Fruit fly (Drosophila melanogaster) whole organism, embryonic: Measurements from ENCODE around the gene hgo.

Source experiments
- Aef1 ChIP-seq: fragments of 200-800 bp; sonication (Bioruptor generic); IDR thresholded peaks from 3 replicates; pipeline ENCODE4 v1.3.6; 2022; ENCODE audit warnings: missing biosample characterization, missing genetic modification characterization
- CG12155 ChIP-seq: fragments of 200-800 bp; sonication (Bioruptor generic); optimal IDR thresholded peaks from 3 replicates; lab custom pipeline; 2016; ENCODE audit warnings: missing biosample characterization, missing genetic modification characterization
- CG12391 ChIP-seq: fragments of 200-800 bp; sonication (Bioruptor generic); optimal IDR thresholded peaks from 3 replicates; lab custom pipeline; 2018; ENCODE audit warnings: missing biosample characterization, mild to moderate bottlenecking, missing genetic modification characterization, moderate library complexity
- CG13424 ChIP-seq: fragments of 200-800 bp; sonication (Bioruptor generic); optimal IDR thresholded peaks from 2 replicates; lab custom pipeline; 2019; ENCODE audit warnings: missing biosample characterization, mild to moderate bottlenecking, missing genetic modification characterization, moderate library complexity
- CG1603 ChIP-seq: fragments of 200-800 bp; sonication (Bioruptor generic); optimal IDR thresholded peaks from 2 replicates; lab custom pipeline; 2019; ENCODE audit warnings: missing biosample characterization, mild to moderate bottlenecking, missing genetic modification characterization, moderate library complexity
- CG16813 ChIP-seq: fragments of 200-800 bp; sonication (Bioruptor generic); IDR thresholded peaks from 3 replicates; pipeline ENCODE4 v1.3.6; 2022; ENCODE audit warnings: missing biosample characterization, missing genetic modification characterization; ENCODE audit not compliant: partially characterized antibody
- CG18476 ChIP-seq: fragments of 200-800 bp; sonication (Bioruptor generic); optimal IDR thresholded peaks from 2 replicates; lab custom pipeline; 2016; ENCODE audit warnings: missing biosample characterization, mild to moderate bottlenecking, missing genetic modification characterization
- CG18619 ChIP-seq: fragments of 200-800 bp; sonication (Bioruptor generic); optimal IDR thresholded peaks from 3 replicates; lab custom pipeline; 2017; ENCODE audit warnings: missing biosample characterization, mild to moderate bottlenecking, missing genetic modification characterization
- CG2116 ChIP-seq: fragments of 200-800 bp; sonication (Bioruptor generic); optimal IDR thresholded peaks from 3 replicates; lab custom pipeline; 2018; ENCODE audit warnings: missing biosample characterization, mild to moderate bottlenecking, missing genetic modification characterization
- CG34224 ChIP-seq: fragments of 200-800 bp; sonication (Bioruptor generic); IDR thresholded peaks from 3 replicates; pipeline ENCODE4 v1.3.6; 2022; ENCODE audit warnings: missing biosample characterization, missing genetic modification characterization; ENCODE audit not compliant: partially characterized antibody
- CG4360 ChIP-seq: fragments of 200-800 bp; sonication (Bioruptor generic); IDR thresholded peaks from 2 replicates; pipeline ENCODE4 v1.3.6; 2022; ENCODE audit warnings: missing biosample characterization, missing genetic modification characterization
- CG4617 ChIP-seq: fragments of 200-800 bp; sonication (Bioruptor generic); optimal IDR thresholded peaks from 3 replicates; lab custom pipeline; 2016; ENCODE audit warnings: missing biosample characterization, missing genetic modification characterization, borderline replicate concordance
- CG4854 ChIP-seq: fragments of 200-800 bp; sonication (Bioruptor generic); optimal IDR thresholded peaks from 2 replicates; lab custom pipeline; 2016; ENCODE audit warnings: missing biosample characterization, missing genetic modification characterization, inconsistent platforms
- CG7372 ChIP-seq: fragments of 200-800 bp; sonication (Bioruptor generic); IDR thresholded peaks from 2 replicates; pipeline ENCODE4 v1.3.6; 2022; ENCODE audit warnings: missing biosample characterization, missing genetic modification characterization
- CG7928 ChIP-seq: fragments of 200-800 bp; sonication (Bioruptor generic); optimal IDR thresholded peaks from 2 replicates; lab custom pipeline; 2017; ENCODE audit warnings: missing biosample characterization, mild to moderate bottlenecking, missing genetic modification characterization
- CG9932 ChIP-seq: fragments of 200-800 bp; sonication (Bioruptor generic); IDR thresholded peaks from 2 replicates; pipeline ENCODE4 v1.3.6; 2022; ENCODE audit warnings: missing biosample characterization, missing genetic modification characterization
- CoRest ChIP-seq: fragments of 200-800 bp; sonication (Bioruptor generic); optimal IDR thresholded peaks from 3 replicates; lab custom pipeline; 2018; ENCODE audit warnings: missing biosample characterization, mild to moderate bottlenecking, missing genetic modification characterization, moderate library complexity
- Dfd ChIP-seq, 2 experiments: fragments of >200 bp; optimal IDR thresholded peaks; 2 replicates each; lab custom pipeline; 2017; ENCODE audit warnings: missing biosample characterization in 2 of 2, missing genetic modification characterization in 2 of 2
- Dll ChIP-seq: fragments of 200-800 bp; sonication (Bioruptor generic); IDR thresholded peaks from 4 replicates; pipeline ENCODE4 v1.3.6; 2022; ENCODE audit warnings: missing biosample characterization, missing genetic modification characterization; ENCODE audit not compliant: partially characterized antibody
- Doc3 ChIP-seq: fragments of 200-800 bp; sonication (Bioruptor generic); IDR thresholded peaks from 3 replicates; pipeline ENCODE4 v1.3.6; 2022; ENCODE audit warnings: missing biosample characterization, missing genetic modification characterization; ENCODE audit not compliant: partially characterized antibody
- Gug ChIP-seq: fragments of 200-800 bp; sonication (Bioruptor generic); IDR thresholded peaks from 4 replicates; pipeline ENCODE4 v1.3.6; 2022; ENCODE audit warnings: missing biosample characterization, missing genetic modification characterization
- HHEX ChIP-seq: fragments of 200-800 bp; sonication (Bioruptor generic); optimal IDR thresholded peaks from 3 replicates; lab custom pipeline; 2017; ENCODE audit warnings: missing biosample characterization, mild to moderate bottlenecking, missing genetic modification characterization, missing genetic modification reagents
- Hmx ChIP-seq: fragments of 200-800 bp; sonication (Bioruptor generic); optimal IDR thresholded peaks from 2 replicates; lab custom pipeline; 2016; ENCODE audit warnings: missing biosample characterization, missing genetic modification characterization
- Hr51 ChIP-seq, 2 experiments: fragments of 200-800 bp; sonication (Bioruptor generic); optimal IDR thresholded peaks; 2 replicates in 1 of 2; 3 replicates in 1 of 2; lab custom pipeline; 2016 to 2018; ENCODE audit warnings: missing biosample characterization in 2 of 2, missing genetic modification characterization in 2 of 2, mild to moderate bottlenecking in 1 of 2, moderate library complexity in 1 of 2
- Mad ChIP-seq: fragments of 200-800 bp; sonication (Bioruptor generic); optimal IDR thresholded peaks from 2 replicates; lab custom pipeline; 2016; ENCODE audit warnings: missing biosample characterization, missing genetic modification characterization
- Max ChIP-seq: fragments of 200-800 bp; sonication (Bioruptor generic); optimal IDR thresholded peaks from 2 replicates; lab custom pipeline; 2016; ENCODE audit warnings: missing biosample characterization, mild to moderate bottlenecking, missing genetic modification characterization
- Oli ChIP-seq: fragments of 200-800 bp; sonication (Bioruptor generic); optimal IDR thresholded peaks from 2 replicates; lab custom pipeline; 2018; ENCODE audit warnings: missing biosample characterization, mild to moderate bottlenecking, missing genetic modification characterization, moderate library complexity
- Opbp ChIP-seq: fragments of 200-800 bp; sonication (Bioruptor generic); IDR thresholded peaks from 3 replicates; pipeline ENCODE4 v1.3.6; 2022; ENCODE audit warnings: missing biosample characterization, missing genetic modification characterization; ENCODE audit not compliant: partially characterized antibody
- Ssrp ChIP-seq: fragments of 200-800 bp; sonication (Bioruptor generic); optimal IDR thresholded peaks from 2 replicates; lab custom pipeline; 2018; ENCODE audit warnings: missing biosample characterization, mild to moderate bottlenecking, missing genetic modification characterization, moderate library complexity
- az2 ChIP-seq: fragments of 200-800 bp; sonication (Bioruptor generic); optimal IDR thresholded peaks from 3 replicates; lab custom pipeline; 2016; ENCODE audit warnings: missing biosample characterization, missing genetic modification characterization
- crp ChIP-seq, 2 experiments: fragments of 200-800 bp; sonication (Bioruptor generic); optimal IDR thresholded peaks; 2 replicates in 1 of 2; 3 replicates in 1 of 2; lab custom pipeline; 2017; ENCODE audit warnings: missing biosample characterization in 2 of 2, missing genetic modification characterization in 2 of 2, mild to moderate bottlenecking in 1 of 2, moderate library complexity in 1 of 2
- dmrt11E ChIP-seq: fragments of 200-800 bp; sonication (Bioruptor generic); optimal IDR thresholded peaks from 3 replicates; lab custom pipeline; 2018; ENCODE audit warnings: missing biosample characterization, mild to moderate bottlenecking, missing genetic modification characterization, moderate library complexity
- ems ChIP-seq: fragments of 200-800 bp; sonication (Bioruptor generic); optimal IDR thresholded peaks from 3 replicates; lab custom pipeline; 2016; ENCODE audit warnings: missing biosample characterization, missing genetic modification characterization
- fd96Cb ChIP-seq: fragments of 200-800 bp; sonication (Bioruptor generic); optimal IDR thresholded peaks from 2 replicates; lab custom pipeline; 2018; ENCODE audit warnings: missing biosample characterization, mild to moderate bottlenecking, missing genetic modification characterization, moderate library complexity
- grn ChIP-seq: fragments of 200-800 bp; sonication (Bioruptor generic); optimal IDR thresholded peaks from 3 replicates; lab custom pipeline; 2017; ENCODE audit warnings: missing biosample characterization, missing genetic modification characterization
- insv ChIP-seq, 2 experiments: fragments of 200-800 bp; sonication (Bioruptor generic); optimal IDR thresholded peaks; 3 replicates each; lab custom pipeline; 2016 to 2018; ENCODE audit warnings: missing biosample characterization in 2 of 2, missing genetic modification characterization in 2 of 2
- knrl ChIP-seq: fragments of 200-800 bp; sonication (Bioruptor generic); IDR thresholded peaks from 3 replicates; pipeline ENCODE4 v1.3.6; 2022; ENCODE audit warnings: missing biosample characterization, missing genetic modification characterization; ENCODE audit not compliant: partially characterized antibody
- lmd ChIP-seq: fragments of 200-800 bp; sonication (Bioruptor generic); IDR thresholded peaks from 2 replicates; pipeline ENCODE4 v1.3.6; 2022; ENCODE audit warnings: missing biosample characterization, missing genetic modification characterization
- mam ChIP-seq: fragments of 200-800 bp; sonication (Bioruptor generic); optimal IDR thresholded peaks from 3 replicates; lab custom pipeline; 2016; ENCODE audit warnings: missing biosample characterization, missing genetic modification characterization
- nerfin-2 ChIP-seq: fragments of 200-800 bp; sonication (Bioruptor generic); IDR thresholded peaks from 2 replicates; pipeline ENCODE4 v1.3.6; 2022; ENCODE audit warnings: missing biosample characterization, missing genetic modification characterization; ENCODE audit not compliant: partially characterized antibody
- onecut ChIP-seq: fragments of 200-800 bp; sonication (Bioruptor generic); IDR thresholded peaks from 2 replicates; pipeline ENCODE4 v1.3.6; 2022; ENCODE audit warnings: missing biosample characterization, missing genetic modification characterization
- pum ChIP-seq: fragments of 200-800 bp; sonication (Bioruptor generic); optimal IDR thresholded peaks from 2 replicates; lab custom pipeline; 2016; ENCODE audit warnings: missing biosample characterization, missing genetic modification characterization
- pzg ChIP-seq: fragments of 200-800 bp; sonication (Bioruptor generic); optimal IDR thresholded peaks from 3 replicates; lab custom pipeline; 2018; ENCODE audit warnings: missing biosample characterization, mild to moderate bottlenecking, missing genetic modification characterization, moderate library complexity
- slou ChIP-seq: fragments of 200-800 bp; sonication (Bioruptor generic); optimal IDR thresholded peaks from 3 replicates; lab custom pipeline; 2016; ENCODE audit warnings: missing biosample characterization, missing genetic modification characterization
- stwl ChIP-seq: fragments of 200-800 bp; sonication (Bioruptor generic); optimal IDR thresholded peaks from 3 replicates; lab custom pipeline; 2018; ENCODE audit warnings: missing biosample characterization, mild to moderate bottlenecking, missing genetic modification characterization, moderate library complexity
- tin ChIP-seq: fragments of 200-800 bp; sonication (Bioruptor generic); optimal IDR thresholded peaks from 3 replicates; lab custom pipeline; 2016; ENCODE audit warnings: missing biosample characterization, missing genetic modification characterization
- trem ChIP-seq: fragments of 200-800 bp; optimal IDR thresholded peaks from 3 replicates; lab custom pipeline; 2019; ENCODE audit warnings: missing biosample characterization, mild to moderate bottlenecking, missing genetic modification characterization, moderate library complexity
- unc-4 ChIP-seq: fragments of 200-800 bp; sonication (Bioruptor generic); IDR thresholded peaks from 2 replicates; pipeline ENCODE4 v1.3.6; 2022; ENCODE audit warnings: missing biosample characterization, missing genetic modification characterization; ENCODE audit not compliant: partially characterized antibody

Gene hgo

dm6 chr2L:11091111-11091510, 45.1 kb upstream of the hgo start, which contains the start of gene Wdr59 (continued):
- TF ChIP-seq CoRest (tag; lab: Kevin White, UChicago), result peak; percentile 67
- peak; percentile 38 for TF ChIP-seq stwl (tag; lab: Kevin White, UChicago)
- no peak for TF ChIP-seq pum (GFP tag; lab: Kevin White, UChicago)
- TF ChIP-seq onecut (GFP tag; lab: Robert Waterston, UW), result no peak
- peak; percentile 58 for TF ChIP-seq az2 (GFP tag; lab: Kevin White, UChicago)
- TF ChIP-seq nerfin-2 (GFP tag; lab: Robert Waterston, UW), result peak; percentile 34; the same call in 1 of the 2 replicates
- peak; percentile 25; the same call in 1 of the 3 replicates for TF ChIP-seq Opbp (GFP tag; lab: Robert Waterston, UW)
- peak; percentile 35 for TF ChIP-seq CG4617 (GFP tag; lab: Kevin White, UChicago)
- no peak for TF ChIP-seq CG1603
- TF ChIP-seq CG4360, result no peak
- peak; percentile 11 for TF ChIP-seq mam (GFP tag; lab: Kevin White, UChicago)
- peak; percentile 38 for TF ChIP-seq CG7928
- TF ChIP-seq crp (GFP tag; optimal IDR thresholded peaks at IDR 0.05; lab: Kevin White, UChicago), result peak in 1 of 2 experiments; percentile 25
- TF ChIP-seq Hmx (GFP tag; lab: Kevin White, UChicago), result peak; percentile 2
- peak; percentile 75 for TF ChIP-seq CG12391
- peak; percentile 76 for TF ChIP-seq Doc3 (GFP tag; lab: Robert Waterston, UW)
- peak; percentile 1 for TF ChIP-seq ems
- peak; percentile 39 for TF ChIP-seq CG12155
- peak; percentile 14 for TF ChIP-seq fd96Cb (tag; lab: Kevin White, UChicago)
- peak; percentile 65 for TF ChIP-seq CG16813 (GFP tag; lab: Robert Waterston, UW)
- TF ChIP-seq pzg (GFP tag; lab: Kevin White, UChicago), result peak; percentile 47
- TF ChIP-seq Dfd (GFP tag; optimal IDR thresholded peaks at IDR 0.05; lab: Kevin White, UChicago), result no peak
- peak; percentile 72; the same call in 2 of the 3 replicates for TF ChIP-seq CG34224 (GFP tag; lab: Robert Waterston, UW)
- peak; percentile 27 for TF ChIP-seq tin (GFP tag; lab: Kevin White, UChicago)
- TF ChIP-seq Mad (GFP tag; lab: Kevin White, UChicago), result peak; percentile 22
- TF ChIP-seq slou (GFP tag; lab: Kevin White, UChicago), result peak; percentile 20
- peak; percentile 79 for TF ChIP-seq unc-4 (GFP tag; lab: Robert Waterston, UW)
- peak; percentile 64 for TF ChIP-seq Max (GFP tag; lab: Kevin White, UChicago)
- peak; percentile 91 for TF ChIP-seq CG2116 (GFP tag; lab: Kevin White, UChicago)
- 0 out of 2 replicates have a peak, but pooled peaks have one; percentile 10 for TF ChIP-seq CG7372 (GFP tag; lab: Robert Waterston, UW)
- no peak for TF ChIP-seq insv (GFP tag; optimal IDR thresholded peaks at IDR 0.05; lab: Kevin White, UChicago)
- no peak for TF ChIP-seq Oli (tag; lab: Kevin White, UChicago)
- TF ChIP-seq CG4854 (GFP tag; lab: Kevin White, UChicago), result peak; percentile 9
- no peak for TF ChIP-seq grn
- TF ChIP-seq CG13424 (tag; lab: Kevin White, UChicago), result peak; percentile 57
- peak; percentile 42 for TF ChIP-seq Ssrp (tag; lab: Kevin White, UChicago)
- TF ChIP-seq trem (tag; lab: Kevin White, UChicago), result peak; percentile 67
- TF ChIP-seq CG9932 (GFP tag; lab: Robert Waterston, UW), result peak; percentile 60; the same call in 1 of the 2 replicates
- no peak for TF ChIP-seq HHEX (GFP tag; lab: Kevin White, UChicago)
- peak; percentile 72 for TF ChIP-seq knrl
- peak in 1 of 2 experiments; percentile 11 for TF ChIP-seq Hr51 (GFP tag; optimal IDR thresholded peaks at IDR 0.05; lab: Kevin White, UChicago)
- TF ChIP-seq Dll (GFP tag; lab: Robert Waterston, UW), result peak; percentile 89; the same call in 3 of the 4 replicates
- TF ChIP-seq Gug (GFP tag; lab: Robert Waterston, UW), result peak; percentile 22; the same call in 1 of the 4 replicates
- no peak for TF ChIP-seq CG18619 (GFP tag; lab: Kevin White, UChicago)
- TF ChIP-seq dmrt11E (tag; lab: Kevin White, UChicago), result peak; percentile 49
- TF ChIP-seq Aef1 (GFP tag; lab: Robert Waterston, UW), result 0 out of 3 replicates have a peak, but pooled peaks have one; percentile 19
- TF ChIP-seq CG18476 (GFP tag; lab: Kevin White, UChicago), result peak; percentile 39
- peak; percentile 16; the same call in 1 of the 2 replicates for TF ChIP-seq lmd (GFP tag; lab: Robert Waterston, UW)
